Fruit fly (Drosophila melanogaster) whole organism, adult: Measurements from ENCODE around the gene SH3PX1.

Experiments
- CG1620 ChIP-seq: fragments of 200-800 bp; sonication (Bioruptor generic); optimal IDR thresholded peaks from 2 replicates; lab custom pipeline; 2016; ENCODE audit warnings: missing biosample characterization, missing genetic modification characterization
- CG5204 ChIP-seq: fragments of 200-800 bp; sonication (Bioruptor generic); optimal IDR thresholded peaks from 2 replicates; lab custom pipeline; 2016; ENCODE audit warnings: missing biosample characterization, missing genetic modification characterization
- CG7101 ChIP-seq: fragments of 200-800 bp; sonication (Bioruptor generic); optimal IDR thresholded peaks from 2 replicates; lab custom pipeline; 2018; ENCODE audit warnings: missing biosample characterization, mild to moderate bottlenecking, missing genetic modification characterization, moderate library complexity
- Clk ChIP-seq: fragments of 200-800 bp; sonication (Bioruptor generic); optimal IDR thresholded peaks from 2 replicates; lab custom pipeline; 2017; ENCODE audit warnings: missing biosample characterization, missing genetic modification characterization
- Hr96 ChIP-seq: fragments of 200-800 bp; sonication (Bioruptor generic); optimal IDR thresholded peaks from 2 replicates; lab custom pipeline; 2016; ENCODE audit warnings: missing biosample characterization, missing genetic modification characterization
- kay ChIP-seq: fragments of 200-800 bp; sonication (Bioruptor generic); peaks from one replicate; lab custom pipeline; 2016; ENCODE audit warnings: missing biosample characterization, missing genetic modification characterization, borderline replicate concordance
- toe ChIP-seq: fragments of 200-800 bp; sonication (Bioruptor generic); optimal IDR thresholded peaks from 2 replicates; lab custom pipeline; 2016; ENCODE audit warnings: missing biosample characterization, missing genetic modification characterization

dm6 chr3L:9689809-9690208 lies 23.8 kb downstream of the SH3PX1 start:
- no peak for TF ChIP-seq CG7101 (tag; lab: Kevin White, UChicago)
- no peak for TF ChIP-seq toe (GFP tag; lab: Kevin White, UChicago)
- no peak for TF ChIP-seq Hr96
- no peak for TF ChIP-seq kay (GFP tag; lab: Kevin White, UChicago)
- TF ChIP-seq Clk (GFP tag; lab: Kevin White, UChicago): no peak
- TF ChIP-seq CG1620 (GFP tag; lab: Kevin White, UChicago): no peak
- TF ChIP-seq CG5204: no peak
